Fruit fly (Drosophila melanogaster) whole organism, adult: ENCODE results near the gene CG9759.

Experiments
- CG12768 ChIP-seq: fragments of 200-800 bp; sonication (Bioruptor generic); optimal IDR thresholded peaks from 2 replicates; lab custom pipeline; 2017; ENCODE audit warnings: missing biosample characterization, missing genetic modification characterization, mild to moderate bottlenecking, moderate library complexity, missing genetic modification reagents
- CG1620 ChIP-seq: fragments of 200-800 bp; sonication (Bioruptor generic); optimal IDR thresholded peaks from 2 replicates; lab custom pipeline; 2016; ENCODE audit warnings: missing biosample characterization, missing genetic modification characterization
- CG33017 ChIP-seq: fragments of 200-800 bp; sonication (Bioruptor generic); optimal IDR thresholded peaks from 2 replicates; lab custom pipeline; 2018; ENCODE audit warnings: missing biosample characterization, mild to moderate bottlenecking, missing genetic modification characterization, moderate library complexity
- CG7045 ChIP-seq: fragments of 200-800 bp; sonication (Bioruptor generic); optimal IDR thresholded peaks from 2 replicates; lab custom pipeline; 2017; ENCODE audit warnings: missing biosample characterization, mild to moderate bottlenecking, missing genetic modification characterization
- Crg-1 ChIP-seq: fragments of 200-800 bp; sonication (Bioruptor generic); optimal IDR thresholded peaks from 2 replicates; lab custom pipeline; 2016; ENCODE audit warnings: missing biosample characterization, missing genetic modification characterization
- Hr96 ChIP-seq: fragments of 200-800 bp; sonication (Bioruptor generic); optimal IDR thresholded peaks from 2 replicates; lab custom pipeline; 2016; ENCODE audit warnings: missing biosample characterization, missing genetic modification characterization
- bab1 ChIP-seq: fragments of 200-800 bp; sonication (Bioruptor generic); optimal IDR thresholded peaks from 3 replicates; lab custom pipeline; 2019; ENCODE audit warnings: missing biosample characterization, mild to moderate bottlenecking, missing genetic modification characterization, moderate library complexity
- cic ChIP-seq: fragments of 200-800 bp; sonication (Bioruptor generic); optimal IDR thresholded peaks from 2 replicates; lab custom pipeline; 2017; ENCODE audit warnings: missing biosample characterization, mild to moderate bottlenecking, missing genetic modification characterization, moderate library complexity
- cnc ChIP-seq, 2 experiments: fragments of >200 bp; optimal IDR thresholded peaks; 2 replicates each; lab custom pipeline; 2017
- kay ChIP-seq: fragments of 200-800 bp; sonication (Bioruptor generic); peaks from one replicate; lab custom pipeline; 2016; ENCODE audit warnings: missing biosample characterization, missing genetic modification characterization, borderline replicate concordance
- ovo ChIP-seq: fragments of 200-800 bp; sonication (Bioruptor generic); optimal IDR thresholded peaks from 2 replicates; lab custom pipeline; 2016; ENCODE audit warnings: missing biosample characterization, missing genetic modification characterization
- tj ChIP-seq: fragments of 200-800 bp; sonication (Bioruptor generic); optimal IDR thresholded peaks from 3 replicates; lab custom pipeline; 2017; ENCODE audit warnings: missing biosample characterization, mild to moderate bottlenecking, missing genetic modification characterization, moderate library complexity
- toe ChIP-seq: fragments of 200-800 bp; sonication (Bioruptor generic); optimal IDR thresholded peaks from 2 replicates; lab custom pipeline; 2016; ENCODE audit warnings: missing biosample characterization, missing genetic modification characterization

DNA sequence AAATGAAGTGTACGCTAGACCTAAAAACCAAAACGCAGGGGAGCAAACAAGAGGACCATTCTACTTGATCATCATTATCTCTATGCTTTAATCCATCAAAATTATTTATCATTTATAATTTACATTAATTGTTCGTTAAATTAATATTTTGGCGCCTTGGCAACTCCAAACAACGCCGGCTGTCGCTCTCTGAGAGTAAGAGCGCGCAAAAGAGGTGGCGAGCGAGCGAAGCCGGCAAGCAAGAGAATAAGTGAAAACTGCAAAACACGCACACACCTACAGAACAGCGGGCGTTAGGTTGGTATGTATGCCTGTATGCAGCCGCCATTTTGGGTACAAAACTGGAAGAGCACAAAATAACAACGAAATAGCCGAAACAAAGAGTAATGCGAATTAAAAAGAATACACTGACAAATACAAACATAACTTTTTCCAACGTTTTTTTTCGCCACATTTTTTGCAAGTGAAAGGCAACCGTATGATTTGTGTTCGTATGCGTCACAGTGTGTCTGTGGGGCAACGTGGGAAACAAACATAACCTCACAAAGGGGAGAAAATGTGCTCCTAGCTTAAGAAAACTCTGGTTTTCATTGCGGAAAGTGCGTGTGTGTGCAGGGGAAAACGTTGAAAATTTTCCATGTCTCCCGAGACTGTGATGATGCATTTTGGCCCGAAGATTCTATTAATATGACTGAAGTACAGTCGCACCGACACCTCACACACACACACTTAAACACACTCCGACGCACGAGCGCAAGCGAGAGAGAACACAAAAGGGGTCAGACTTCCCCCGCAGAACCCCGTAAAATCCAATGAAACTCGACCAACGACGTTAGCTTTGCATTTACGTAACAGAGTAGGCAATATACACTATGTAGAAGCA is 36.0 kb upstream of the CG9759 start:
- no peak for TF ChIP-seq ovo (GFP tag; lab: Kevin White, UChicago)
- peak; percentile 88 for TF ChIP-seq kay (GFP tag; lab: Kevin White, UChicago)
- TF ChIP-seq bab1 (GFP tag; lab: Kevin White, UChicago): peak; percentile 68
- TF ChIP-seq tj (GFP tag; lab: Kevin White, UChicago): peak; percentile 39
- peak; percentile 29 for TF ChIP-seq CG12768 (GFP tag; lab: Kevin White, UChicago)
- TF ChIP-seq Crg-1 (GFP tag; lab: Kevin White, UChicago): no peak
- TF ChIP-seq toe (GFP tag; lab: Kevin White, UChicago): no peak
- TF ChIP-seq CG7045 (GFP tag; lab: Kevin White, UChicago): peak; percentile 32
- no peak for TF ChIP-seq Hr96 (GFP tag; lab: Kevin White, UChicago)
- peak; percentile 59 for TF ChIP-seq cic (GFP tag; lab: Kevin White, UChicago)
- TF ChIP-seq CG33017 (tag; lab: Kevin White, UChicago): peak; percentile 57
- no peak for TF ChIP-seq cnc (optimal IDR thresholded peaks at IDR 0.05; lab: Kevin White, UChicago)
- no peak for TF ChIP-seq CG1620 (GFP tag; lab: Kevin White, UChicago)
